Fruit fly (Drosophila melanogaster): ENCODE measurements around the gene MnM.

The MnM gene

DNA sequence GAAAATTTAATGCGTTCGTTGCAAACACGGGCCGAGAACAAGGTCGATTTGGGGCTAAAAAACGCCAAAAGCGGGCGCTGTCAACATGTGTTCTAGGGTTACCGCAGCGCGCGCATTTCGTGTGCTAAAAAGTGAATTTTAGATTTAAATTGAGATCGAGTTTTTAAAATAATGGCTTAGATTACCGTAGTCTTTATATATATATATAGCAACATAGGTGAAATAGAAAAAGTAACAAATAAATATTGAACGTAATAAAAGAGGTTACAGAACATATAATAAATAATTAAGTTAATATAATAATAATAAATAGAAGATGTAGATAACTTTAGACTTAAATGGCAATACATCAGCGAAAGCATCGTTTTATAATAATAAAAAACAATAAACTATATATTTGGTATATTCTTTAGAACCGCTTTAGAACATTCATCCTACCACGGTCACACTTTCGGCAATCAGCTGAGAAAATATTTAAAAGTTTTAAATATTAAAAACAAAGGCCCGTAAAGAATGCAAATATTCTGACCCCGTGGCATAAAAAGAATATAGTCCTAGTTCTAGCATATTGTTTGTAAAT lies 34.9 kb downstream of the MnM start, which contains the start of the genes CG11537 and Alg2:
CG11537 (minus strand) TSS at position 75 of the 580 bp plus-strand sequence.
Alg2 (plus strand) TSS at position 426 of the 580 bp plus-strand sequence.
- TF ChIP-seq Sp1 (GFP tag; optimal IDR thresholded peaks at IDR 0.05) (peak; percentile 13), jim (GFP tag; optimal IDR thresholded peaks at IDR 0.05) (no peak), br (GFP tag; optimal IDR thresholded peaks at IDR 0.05) (no peak), psq (GFP tag; optimal IDR thresholded peaks at IDR 0.05) (peak; percentile 0), foxo (GFP tag; optimal IDR thresholded peaks at IDR 0.05) (peak in 1 of 2 experiments; percentile 27), Rel (GFP tag; optimal IDR thresholded peaks at IDR 0.05) (no peak), Rel (tag; optimal IDR thresholded peaks at IDR 0.05) (peak; percentile 4), rgr (GFP tag; optimal IDR thresholded peaks at IDR 0.05) (peak; percentile 29), HLH106 (tag; optimal IDR thresholded peaks at IDR 0.05) (peak; percentile 22), pan (optimal IDR thresholded peaks at IDR 0.05) (no peak), Myc (optimal IDR thresholded peaks at IDR 0.05) (peak; percentile 35)

DNA sequence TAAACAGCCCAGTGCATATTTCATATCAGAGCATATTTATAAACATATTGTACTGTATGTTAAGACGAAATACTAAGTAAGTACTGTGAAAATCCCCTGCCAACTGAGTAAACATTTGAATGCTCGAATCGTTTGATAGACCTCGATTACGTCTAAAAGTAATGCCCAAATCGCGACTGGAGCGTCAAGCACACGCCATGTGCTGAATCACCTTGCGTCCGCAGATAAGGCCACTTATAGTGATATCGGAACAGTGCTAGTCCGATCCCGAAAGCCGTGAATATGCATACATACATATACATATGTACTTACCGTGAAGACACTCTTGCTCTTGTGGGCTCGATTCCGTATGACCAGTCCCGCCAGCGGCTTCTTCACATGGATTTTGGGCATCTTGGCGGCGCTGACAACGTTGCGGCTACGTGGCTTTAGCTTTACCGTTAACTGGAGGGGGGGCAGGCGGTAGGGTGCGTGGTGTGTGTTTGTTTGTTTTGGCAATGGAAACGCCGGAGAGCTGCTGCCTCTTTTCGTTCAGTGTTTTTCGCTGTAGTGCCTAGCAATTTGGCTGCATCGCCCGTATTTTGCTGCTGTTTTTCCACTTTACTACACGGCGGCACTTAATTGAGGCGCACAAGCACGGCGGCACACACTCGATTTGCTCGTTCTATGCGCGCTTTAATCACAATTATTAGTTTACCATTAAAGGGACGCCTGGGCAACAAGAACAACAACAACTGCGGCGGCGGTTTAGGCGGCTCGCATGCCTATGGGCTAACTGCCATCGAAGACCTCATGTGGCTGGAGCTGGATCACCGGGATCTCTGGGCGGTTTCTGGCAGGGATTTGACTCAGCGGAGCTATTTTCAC lies 35.6 kb downstream of the MnM start:
- TF ChIP-seq dl (GFP tag; optimal IDR thresholded peaks at IDR 0.05; ENCODE audit: insufficient read depth in 1 of 2, partially characterized antibody in 2 of 2) (no peak), ey (GFP tag; optimal IDR thresholded peaks at IDR 0.05) (no peak), Hr78 (GFP tag; optimal IDR thresholded peaks at IDR 0.05) (no peak), br (GFP tag; optimal IDR thresholded peaks at IDR 0.05) (no peak), fru (GFP tag; optimal IDR thresholded peaks at IDR 0.05) (no peak), Myc (optimal IDR thresholded peaks at IDR 0.05) (no peak), Rel (GFP tag; optimal IDR thresholded peaks at IDR 0.05) (no peak), Rel (tag; optimal IDR thresholded peaks at IDR 0.05) (peak; percentile 33), OdsH (GFP tag; optimal IDR thresholded peaks at IDR 0.05) (no peak), psq (GFP tag; optimal IDR thresholded peaks at IDR 0.05) (no peak), CG32264 (GFP tag; optimal IDR thresholded peaks at IDR 0.05) (no peak), Dfd (GFP tag; optimal IDR thresholded peaks at IDR 0.05) (no peak), pan (optimal IDR thresholded peaks at IDR 0.05) (no peak), CG9705 (GFP tag; optimal IDR thresholded peaks at IDR 0.05) (no peak), sv (GFP tag; optimal IDR thresholded peaks at IDR 0.05) (no peak), CrebA (GFP tag; optimal IDR thresholded peaks at IDR 0.05; ENCODE audit: borderline replicate concordance) (no peak), h (GFP tag; optimal IDR thresholded peaks at IDR 0.05) (peak; percentile 61), Jra (GFP tag; optimal IDR thresholded peaks at IDR 0.05) (no peak), woc (GFP tag; optimal IDR thresholded peaks at IDR 0.05) (no peak)

DNA sequence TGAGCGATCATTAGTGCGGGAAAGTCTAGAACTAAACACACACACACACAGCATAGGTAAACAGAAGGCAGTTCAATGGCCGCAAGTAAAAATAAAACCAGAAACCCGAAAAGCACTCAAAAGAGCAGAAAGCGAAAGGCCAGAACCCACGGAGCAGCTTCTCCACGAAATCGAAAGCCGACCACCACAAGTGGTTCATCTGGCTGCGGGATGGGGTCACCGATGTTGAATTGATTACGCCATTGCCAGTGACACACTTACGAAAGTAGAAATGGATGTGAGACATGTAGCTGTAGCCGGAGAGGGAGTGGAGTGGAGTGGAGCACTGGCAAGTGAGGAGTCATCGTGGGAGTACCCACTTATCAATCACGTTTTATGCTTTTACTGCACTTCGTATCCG lies 37.0 kb downstream of the MnM start:
- no peak for TF ChIP-seq h (GFP tag; optimal IDR thresholded peaks at IDR 0.05)
- TF ChIP-seq N (GFP tag; optimal IDR thresholded peaks at IDR 0.05), result no peak
- no peak for TF ChIP-seq usp (GFP tag; optimal IDR thresholded peaks at IDR 0.05)
- TF ChIP-seq Abd-B (GFP tag; optimal IDR thresholded peaks at IDR 0.05), result no peak
- TF ChIP-seq sage (GFP tag; optimal IDR thresholded peaks at IDR 0.05), result no peak
- no peak for TF ChIP-seq foxo (GFP tag; optimal IDR thresholded peaks at IDR 0.05)
- TF ChIP-seq br (GFP tag; optimal IDR thresholded peaks at IDR 0.05), result no peak

DNA sequence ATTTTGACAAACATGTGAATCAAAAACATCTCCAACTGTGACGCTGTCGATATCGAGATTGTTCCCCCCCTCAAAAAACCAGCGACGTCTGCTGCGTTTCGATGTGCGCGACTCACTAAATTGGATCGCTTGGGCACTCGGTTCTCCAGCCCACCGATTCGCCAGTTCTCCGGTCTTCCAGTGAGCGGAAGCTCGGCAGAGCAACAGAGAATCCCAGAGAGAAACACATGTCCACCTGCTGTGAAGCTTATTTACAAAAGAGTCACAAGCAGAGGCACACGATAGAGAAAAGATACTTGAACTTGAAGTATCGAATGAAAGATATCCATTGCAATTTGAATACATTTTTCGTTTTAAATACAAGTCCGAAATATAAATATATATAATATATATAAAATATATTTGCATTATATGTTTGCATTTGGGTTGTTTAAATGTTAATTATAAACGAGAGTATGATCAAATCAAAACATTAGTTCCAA lies 44.3 kb downstream of the MnM start:
- TF ChIP-seq br (GFP tag; optimal IDR thresholded peaks at IDR 0.05), result peak; percentile 16
- peak; percentile 1 for TF ChIP-seq OdsH (GFP tag; optimal IDR thresholded peaks at IDR 0.05)
- no peak for TF ChIP-seq foxo (GFP tag; optimal IDR thresholded peaks at IDR 0.05)
- peak; percentile 4 for TF ChIP-seq rgr (GFP tag; optimal IDR thresholded peaks at IDR 0.05)
- no peak for TF ChIP-seq dsf (GFP tag; optimal IDR thresholded peaks at IDR 0.05; ENCODE audit: borderline replicate concordance)
- TF ChIP-seq h (GFP tag; optimal IDR thresholded peaks at IDR 0.05), result peak; percentile 38
- TF ChIP-seq dmrt93B (GFP tag; optimal IDR thresholded peaks at IDR 0.05), result no peak
- TF ChIP-seq Dfd (GFP tag; optimal IDR thresholded peaks at IDR 0.05), result no peak
- no peak for TF ChIP-seq ey (GFP tag; optimal IDR thresholded peaks at IDR 0.05)
- no peak for TF ChIP-seq lola (GFP tag; optimal IDR thresholded peaks at IDR 0.05)
- peak; percentile 0 to 71 for TF ChIP-seq dl (GFP tag; optimal IDR thresholded peaks at IDR 0.05; ENCODE audit: insufficient read depth in 1 of 2, partially characterized antibody in 2 of 2)
- TF ChIP-seq Dif (GFP tag; optimal IDR thresholded peaks at IDR 0.05; ENCODE audit: partially characterized antibody), result peak; percentile 44
- TF ChIP-seq psq (GFP tag; optimal IDR thresholded peaks at IDR 0.05), result no peak
- TF ChIP-seq fru (GFP tag; optimal IDR thresholded peaks at IDR 0.05), result no peak
- TF ChIP-seq CG32264 (GFP tag; optimal IDR thresholded peaks at IDR 0.05), result peak; percentile 20
- TF ChIP-seq N (GFP tag; optimal IDR thresholded peaks at IDR 0.05), result no peak
- peak; percentile 78 for TF ChIP-seq Hr83 (GFP tag; optimal IDR thresholded peaks at IDR 0.05; ENCODE audit: poor library complexity, severe bottlenecking)
- TF ChIP-seq jim (GFP tag; optimal IDR thresholded peaks at IDR 0.05), result no peak
